Comparison of ENCODE assay signal across 1 worm cellular context in the genomic region with DNA sequence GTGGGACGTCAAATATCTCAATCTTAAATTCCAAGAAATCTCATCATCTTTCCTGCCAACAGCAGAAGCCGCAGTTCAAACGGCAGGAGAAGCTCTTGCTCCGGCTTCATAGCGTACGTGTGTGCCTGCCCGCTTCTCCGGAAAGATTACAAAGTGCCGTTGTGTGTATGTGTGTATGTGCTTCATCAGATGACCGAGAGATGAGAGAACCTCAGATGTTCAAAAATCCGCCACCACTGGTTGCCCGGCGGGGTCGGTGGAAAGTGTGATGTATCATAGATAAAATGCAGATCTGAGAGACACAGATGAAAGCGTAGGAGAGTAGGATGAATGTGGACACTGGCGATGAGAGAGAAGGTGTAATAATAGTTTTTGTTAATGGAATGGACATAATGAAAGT.
TF ChIP-seq lines count a peak whose summit lies in the region.

No protein-coding gene starts in this region.

TF ChIP-seq in whole organism, L4 larva, 104 proteins besides CTCF, POLR2A, EP300 and RAD21 (continued from another document):
- no peak for TF ChIP-seq F10B5.3 (tag; optimal IDR thresholded peaks at IDR 0.05; lab: Kevin White, UChicago)
- TF ChIP-seq fos-1 (tag; optimal IDR thresholded peaks at IDR 0.05; lab: Kevin White, UChicago): no peak
- TF ChIP-seq sdz-12 (GFP tag; optimal IDR thresholded peaks at IDR 0.05; lab: Kevin White, UChicago): no peak
- no peak for TF ChIP-seq spr-3 (GFP tag; optimal IDR thresholded peaks at IDR 0.05; lab: Kevin White, UChicago)
- TF ChIP-seq daf-16 (GFP tag; optimal IDR thresholded peaks at IDR 0.05; lab: Kevin White, UChicago): peak in 1 of 2 experiments; percentile 35
- TF ChIP-seq daf-16 (tag; optimal IDR thresholded peaks at IDR 0.05; lab: Kevin White, UChicago): no peak
- TF ChIP-seq snpc-4 (tag; optimal IDR thresholded peaks at IDR 0.05; lab: Kevin White, UChicago): no peak
- TF ChIP-seq pqm-1 (tag; optimal IDR thresholded peaks at IDR 0.05; lab: Kevin White, UChicago): no peak
- TF ChIP-seq daf-19 (GFP tag; conservative IDR thresholded peaks at IDR 0.05; lab: Robert Waterston, UW): no peak
- TF ChIP-seq daf-8 (GFP tag; IDR thresholded peaks at IDR 0.05; lab: Robert Waterston, UW): no peak
- no peak for TF ChIP-seq daf-12 (tag; optimal IDR thresholded peaks at IDR 0.05; lab: Kevin White, UChicago)
- TF ChIP-seq nhr-11 (tag; optimal IDR thresholded peaks at IDR 0.05; lab: Kevin White, UChicago): peak; percentile 26
